Worm (Caenorhabditis elegans) whole organism, early embryonic: ENCODE results near the gene epic-2.

Experiments used
- B0310.2 ChIP-seq: sonication (generic microtip); optimal IDR thresholded peaks from 2 replicates; lab custom pipeline; 2016; ENCODE audit warnings: mild to moderate bottlenecking, missing genetic modification characterization, missing compliant biosample characterization
- aly-1 ChIP-seq: sonication (generic microtip); optimal IDR thresholded peaks from 2 replicates; lab custom pipeline; 2016; ENCODE audit warnings: missing genetic modification characterization, missing compliant biosample characterization
- ama-1 ChIP-seq: fragments of 150-350 bp; optimal IDR thresholded peaks from 2 replicates; lab custom pipeline; 2014
- ceh-36 ChIP-seq: sonication (generic microtip); optimal IDR thresholded peaks from 2 replicates; lab custom pipeline; 2016; ENCODE audit warnings: missing genetic modification characterization, inconsistent platforms, missing compliant biosample characterization
- ets-7 ChIP-seq: sonication (generic microtip); optimal IDR thresholded peaks from 2 replicates; lab custom pipeline; 2016; ENCODE audit warnings: missing genotype, missing genetic modification characterization, missing compliant biosample characterization
- flt-1 ChIP-seq: fragments of 200-800 bp; sonication (Bioruptor generic); IDR thresholded peaks from 2 replicates; pipeline ENCODE4 v1.3.6; 2022; ENCODE audit warnings: missing genetic modification characterization, missing compliant biosample characterization
- hmbx-1 ChIP-seq: sonication (generic microtip); optimal IDR thresholded peaks from 2 replicates; lab custom pipeline; 2016; ENCODE audit warnings: mild to moderate bottlenecking, missing genetic modification characterization, missing compliant biosample characterization
- hmg-4 ChIP-seq: fragments of 200-800 bp; sonication (Bioruptor generic); optimal IDR thresholded peaks from 2 replicates; lab custom pipeline; 2018; ENCODE audit warnings: mild to moderate bottlenecking, missing genetic modification characterization, missing compliant biosample characterization
- hnd-1 ChIP-seq: sonication (generic microtip); optimal IDR thresholded peaks from 2 replicates; lab custom pipeline; 2016; ENCODE audit warnings: missing genetic modification characterization, missing compliant biosample characterization
- pes-1 ChIP-seq: fragments of 200-800 bp; sonication (Bioruptor generic); IDR thresholded peaks from 2 replicates; pipeline ENCODE4 v1.3.6; 2022; ENCODE audit warnings: missing genetic modification reagents, missing genetic modification characterization, missing compliant biosample characterization
- sea-1 ChIP-seq: fragments of 200-800 bp; sonication (Bioruptor generic); conservative IDR thresholded peaks from 2 replicates; pipeline ENCODE4 v1.3.6; 2022; ENCODE audit warnings: missing genetic modification characterization, missing compliant biosample characterization
- tbx-11 ChIP-seq: fragments of 200-800 bp; sonication (Bioruptor generic); IDR thresholded peaks from 2 replicates; pipeline ENCODE4 v1.3.6; 2022; ENCODE audit warnings: missing genetic modification characterization, missing compliant biosample characterization
- tbx-37 ChIP-seq: fragments of 200-800 bp; sonication (Bioruptor generic); conservative IDR thresholded peaks from 2 replicates; pipeline ENCODE4 v1.3.6; 2022; ENCODE audit warnings: missing genetic modification reagents, missing genetic modification characterization, missing compliant biosample characterization
- tra-4 ChIP-seq: sonication (generic microtip); optimal IDR thresholded peaks from 2 replicates; lab custom pipeline; 2017; ENCODE audit warnings: missing genetic modification characterization, missing compliant biosample characterization

ce11 chrIV:1725888-1726287, 5.3 kb downstream of the epic-2 start, which contains the start of gene K08D12.8:
- TF ChIP-seq ama-1 (no peak), B0310.2 (tag; lab: Kevin White, UChicago) (no peak), pes-1 (GFP tag; lab: Robert Waterston, UW) (no peak), tbx-37 (no peak), aly-1 (tag; lab: Kevin White, UChicago) (no peak), hmbx-1 (tag; lab: Kevin White, UChicago) (no peak), tra-4 (tag; lab: Kevin White, UChicago) (no peak), hmg-4 (GFP tag; lab: Kevin White, UChicago) (no peak), ets-7 (tag; lab: Kevin White, UChicago) (no peak), sea-1 (no peak), ceh-36 (no peak), flt-1 (GFP tag; lab: Robert Waterston, UW) (no peak), hnd-1 (tag; lab: Kevin White, UChicago) (no peak), tbx-11 (GFP tag; lab: Robert Waterston, UW) (no peak)
